Fruit fly (Drosophila melanogaster): ENCODE data around the gene tko.

tko gene

dm6 chrX:2396204-2396882 is 47.4 kb downstream of the tko start (continued):
- TF ChIP-seq CG2120 (GFP tag; optimal IDR thresholded peaks at IDR 0.05) (no peak), Lhr (GFP tag; optimal IDR thresholded peaks at IDR 0.05) (no peak), H2.0 (GFP tag; IDR thresholded peaks at IDR 0.05) (no peak; the same call in 1 of the 2 replicates), sens-2 (GFP tag; IDR thresholded peaks at IDR 0.05) (no peak; the same call in 1 of the 2 replicates), CG4424 (GFP tag; optimal IDR thresholded peaks at IDR 0.05) (peak; percentile 59), z (GFP tag; IDR thresholded peaks at IDR 0.05) (no peak), CG11695 (GFP tag; IDR thresholded peaks at IDR 0.05) (0 out of 3 replicates have a peak, but pooled peaks have one; percentile 43), slou (GFP tag; optimal IDR thresholded peaks at IDR 0.05) (no peak), CG7357 (GFP tag; IDR thresholded peaks at IDR 0.05) (0 out of 3 replicates have a peak, but pooled peaks have one; percentile 15), trem (tag; optimal IDR thresholded peaks at IDR 0.05) (peak; percentile 44), lbe (GFP tag; optimal IDR thresholded peaks at IDR 0.05) (no peak), aop (GFP tag; IDR thresholded peaks at IDR 0.05) (no peak), exex (tag; optimal IDR thresholded peaks at IDR 0.05) (no peak), abd-A (tag; optimal IDR thresholded peaks at IDR 0.05) (no peak), tin (GFP tag; optimal IDR thresholded peaks at IDR 0.05) (peak; percentile 29), CG31441 (GFP tag; IDR thresholded peaks at IDR 0.05) (peak; percentile 69), Oaz (GFP tag; IDR thresholded peaks at IDR 0.05) (no peak), shn (GFP tag; optimal IDR thresholded peaks at IDR 0.05) (no peak), toy (GFP tag; IDR thresholded peaks at IDR 0.05) (no peak), Doc2 (GFP tag; IDR thresholded peaks at IDR 0.05) (no peak), Taf1 (GFP tag; IDR thresholded peaks at IDR 0.05) (no peak), Hr39 (optimal IDR thresholded peaks at IDR 0.05) (no peak), fd64A (GFP tag; optimal IDR thresholded peaks at IDR 0.05) (no peak), rib (GFP tag; IDR thresholded peaks at IDR 0.05) (no peak), CG16779 (GFP tag; IDR thresholded peaks at IDR 0.05) (no peak), kni (GFP tag; optimal IDR thresholded peaks at IDR 0.05) (no peak), dan (GFP tag; IDR thresholded peaks at IDR 0.05) (no peak), gem (tag; optimal IDR thresholded peaks at IDR 0.05) (peak; percentile 74), Dll (GFP tag; IDR thresholded peaks at IDR 0.05; ENCODE audit: partially characterized antibody) (no peak), fru (optimal IDR thresholded peaks at IDR 0.05) (no peak), hb (GFP tag; IDR thresholded peaks at IDR 0.05; ENCODE audit: partially characterized antibody) (no peak), scrt (GFP tag; optimal IDR thresholded peaks at IDR 0.05) (no peak), CG10543 (GFP tag; optimal IDR thresholded peaks at IDR 0.05) (no peak), Ssrp (tag; optimal IDR thresholded peaks at IDR 0.05) (peak; percentile 54), Mad (GFP tag; optimal IDR thresholded peaks at IDR 0.05) (no peak), Usf (GFP tag; optimal IDR thresholded peaks at IDR 0.05) (no peak), Sry-β (GFP tag; optimal IDR thresholded peaks at IDR 0.05) (no peak), Tbp (GFP tag; optimal IDR thresholded peaks at IDR 0.05) (no peak), Fer3 (tag; optimal IDR thresholded peaks at IDR 0.05) (peak; percentile 37), CG8388 (GFP tag; optimal IDR thresholded peaks at IDR 0.05) (peak; percentile 42), Bteb2 (GFP tag; optimal IDR thresholded peaks at IDR 0.05) (no peak), CG15269 (tag; optimal IDR thresholded peaks at IDR 0.05) (peak; percentile 44), Atf6 (GFP tag; IDR thresholded peaks at IDR 0.05) (no peak), CG3847 (GFP tag; IDR thresholded peaks at IDR 0.05) (no peak), CG34422 (GFP tag; IDR thresholded peaks at IDR 0.05) (no peak), Camta (GFP tag; optimal IDR thresholded peaks at IDR 0.05) (no peak), CG11696 (GFP tag; IDR thresholded peaks at IDR 0.05) (no peak), gsb-n (tag; optimal IDR thresholded peaks at IDR 0.05) (peak; percentile 54), Hr78 (GFP tag; optimal IDR thresholded peaks at IDR 0.05) (no peak), ssp (GFP tag; IDR thresholded peaks at IDR 0.05) (0 out of 2 replicates have a peak, but pooled peaks have one; percentile 11), CG12744 (GFP tag; optimal IDR thresholded peaks at IDR 0.05) (no peak)
